Worm (Caenorhabditis elegans) whole organism, late embryonic: Measurements from ENCODE around the gene ztf-30.
A peak's percentile ranks its signal among the peaks of the same experiment; 100 is the strongest.

ENCODE experiments used
- F13H6.1 ChIP-seq: sonication (generic microtip); optimal IDR thresholded peaks from 2 replicates; lab custom pipeline; 2016; ENCODE audit warnings: missing genetic modification characterization, missing compliant biosample characterization
- K02D7.2 ChIP-seq: sonication (generic microtip); optimal IDR thresholded peaks from 2 replicates; lab custom pipeline; 2017; ENCODE audit warnings: mild to moderate bottlenecking, missing genetic modification characterization, missing compliant biosample characterization
- K09A11.1 ChIP-seq: sonication (generic microtip); optimal IDR thresholded peaks from 2 replicates; lab custom pipeline; 2017; ENCODE audit warnings: antibody characterized with exemption, mild to moderate bottlenecking, missing genetic modification characterization, missing compliant biosample characterization; ENCODE audit not compliant: insufficient read depth
- Y22D7AL.16 ChIP-seq: sonication (generic microtip); optimal IDR thresholded peaks from 2 replicates; lab custom pipeline; 2016; ENCODE audit warnings: missing genetic modification characterization, missing compliant biosample characterization
- ceh-22 ChIP-seq: sonication (generic microtip); optimal IDR thresholded peaks from 2 replicates; lab custom pipeline; 2017; ENCODE audit warnings: missing biosample characterization, missing genetic modification characterization
- ceh-34 ChIP-seq: sonication (generic microtip); optimal IDR thresholded peaks from 2 replicates; lab custom pipeline; 2016; ENCODE audit warnings: mild to moderate bottlenecking, missing genetic modification characterization, missing compliant biosample characterization
- ceh-48 ChIP-seq: sonication (generic microtip); optimal IDR thresholded peaks from 2 replicates; lab custom pipeline; 2016; ENCODE audit warnings: missing genetic modification characterization, inconsistent platforms, missing compliant biosample characterization
- ceh-6 ChIP-seq: fragments of 200-800 bp; sonication (Bioruptor generic); optimal IDR thresholded peaks from 2 replicates; lab custom pipeline; 2018; ENCODE audit warnings: mild to moderate bottlenecking, missing genetic modification characterization, missing compliant biosample characterization
- che-1 ChIP-seq: sonication (generic microtip); optimal IDR thresholded peaks from 2 replicates; lab custom pipeline; 2016; ENCODE audit warnings: mild to moderate bottlenecking, missing genetic modification characterization, missing compliant biosample characterization
- dve-1 ChIP-seq: sonication (generic microtip); optimal IDR thresholded peaks from 2 replicates; lab custom pipeline; 2017; ENCODE audit warnings: antibody characterized with exemption, mild to moderate bottlenecking, missing genetic modification characterization, missing compliant biosample characterization
- ets-4 ChIP-seq: sonication (generic microtip); optimal IDR thresholded peaks from 2 replicates; lab custom pipeline; 2016; ENCODE audit warnings: missing genetic modification characterization, missing compliant biosample characterization
- eyg-1 ChIP-seq: sonication (generic microtip); optimal IDR thresholded peaks from 2 replicates; lab custom pipeline; 2016; ENCODE audit warnings: missing genotype, missing genetic modification characterization, missing compliant biosample characterization
- fkh-10 ChIP-seq: fragments of 150-350 bp; optimal IDR thresholded peaks from 2 replicates; lab custom pipeline; 2014; ENCODE audit warnings: missing biosample characterization, missing genetic modification reagents, missing genetic modification characterization
- fkh-6 ChIP-seq: sonication (generic microtip); optimal IDR thresholded peaks from 2 replicates; lab custom pipeline; 2016; ENCODE audit warnings: missing genetic modification characterization, missing compliant biosample characterization
- hlh-13 ChIP-seq: fragments of 200-800 bp; sonication (Bioruptor generic); optimal IDR thresholded peaks from 2 replicates; lab custom pipeline; 2018; ENCODE audit warnings: mild to moderate bottlenecking, missing genetic modification characterization, missing compliant biosample characterization
- hlh-30 ChIP-seq: sonication (generic microtip); optimal IDR thresholded peaks from 2 replicates; lab custom pipeline; 2017; ENCODE audit warnings: antibody characterized with exemption, missing genetic modification characterization, missing compliant biosample characterization; ENCODE audit not compliant: insufficient read depth
- hlh-6 ChIP-seq: sonication (generic microtip); optimal IDR thresholded peaks from 2 replicates; lab custom pipeline; 2016; ENCODE audit warnings: missing genotype, missing genetic modification characterization, missing compliant biosample characterization
- hlh-8 ChIP-seq: sonication (generic microtip); optimal IDR thresholded peaks from 2 replicates; lab custom pipeline; 2016; ENCODE audit warnings: missing genotype, missing genetic modification characterization, missing compliant biosample characterization
- madf-2 ChIP-seq: sonication (generic microtip); optimal IDR thresholded peaks from 2 replicates; lab custom pipeline; 2017; ENCODE audit warnings: missing genetic modification characterization, missing compliant biosample characterization
- nfya-1 ChIP-seq: sonication (generic microtip); optimal IDR thresholded peaks from 2 replicates; lab custom pipeline; 2017; ENCODE audit warnings: missing genetic modification characterization, mild to moderate bottlenecking, missing compliant biosample characterization, antibody characterized with exemption, moderate library complexity
- nhr-11 ChIP-seq: fragments of 150-350 bp; optimal IDR thresholded peaks from 2 replicates; lab custom pipeline; 2014; ENCODE audit warnings: missing biosample characterization, missing genetic modification characterization
- nhr-232 ChIP-seq: sonication (generic microtip); optimal IDR thresholded peaks from 2 replicates; lab custom pipeline; 2016; ENCODE audit warnings: missing genetic modification characterization, missing compliant biosample characterization
- npax-4 ChIP-seq: sonication (generic microtip); optimal IDR thresholded peaks from 2 replicates; lab custom pipeline; 2016; ENCODE audit warnings: missing genetic modification characterization, missing compliant biosample characterization
- odd-2 ChIP-seq: sonication (generic microtip); optimal IDR thresholded peaks from 2 replicates; lab custom pipeline; 2017; ENCODE audit warnings: antibody characterized with exemption, mild to moderate bottlenecking, missing genetic modification characterization, missing compliant biosample characterization
- pha-2 ChIP-seq: sonication (generic microtip); optimal IDR thresholded peaks from 2 replicates; lab custom pipeline; 2017; ENCODE audit warnings: mild to moderate bottlenecking, missing genetic modification characterization, missing compliant biosample characterization
- pqm-1 ChIP-seq: sonication (generic microtip); optimal IDR thresholded peaks from 2 replicates; lab custom pipeline; 2016; ENCODE audit warnings: missing genetic modification characterization, missing compliant biosample characterization
- ref-2 ChIP-seq: sonication (generic microtip); optimal IDR thresholded peaks from 2 replicates; lab custom pipeline; 2016; ENCODE audit warnings: missing genetic modification characterization, missing compliant biosample characterization
- sox-2 ChIP-seq: fragments of 200-800 bp; sonication (Bioruptor generic); IDR thresholded peaks from 2 replicates; pipeline ENCODE4 v1.3.6; 2022; ENCODE audit warnings: missing genetic modification reagents, missing genetic modification characterization, missing compliant biosample characterization
- sox-4 ChIP-seq: sonication (generic microtip); optimal IDR thresholded peaks from 2 replicates; lab custom pipeline; 2017; ENCODE audit warnings: mild to moderate bottlenecking, missing genetic modification characterization, inconsistent platforms, missing compliant biosample characterization
- tbx-2 ChIP-seq: sonication (generic microtip); optimal IDR thresholded peaks from 2 replicates; lab custom pipeline; 2016; ENCODE audit warnings: missing genetic modification characterization, missing compliant biosample characterization
- unc-3 ChIP-seq, 2 experiments: fragments of 200-800 bp in 1 of 2; sonication (Bioruptor generic) in 1 of 2; sonication (generic microtip) in 1 of 2; conservative IDR thresholded peaks in 1 of 2; optimal IDR thresholded peaks in 1 of 2; 2 replicates each; pipeline versions ENCODE4 v1.3.6 to Lab custom; 2016 to 2022; ENCODE audit warnings: missing compliant biosample characterization in 2 of 2, missing genetic modification characterization in 2 of 2, missing genetic modification reagents in 1 of 2
- unc-42 ChIP-seq: sonication (generic microtip); optimal IDR thresholded peaks from 2 replicates; lab custom pipeline; 2016; ENCODE audit warnings: missing genotype, missing genetic modification characterization, missing compliant biosample characterization
- unc-55 ChIP-seq: sonication (generic microtip); optimal IDR thresholded peaks from 2 replicates; lab custom pipeline; 2017; ENCODE audit warnings: missing biosample characterization, missing genetic modification reagents, missing genetic modification characterization
- ztf-16 ChIP-seq: sonication (generic microtip); optimal IDR thresholded peaks from 2 replicates; lab custom pipeline; 2017; ENCODE audit warnings: missing genetic modification characterization, missing compliant biosample characterization

The ztf-30 gene

DNA sequence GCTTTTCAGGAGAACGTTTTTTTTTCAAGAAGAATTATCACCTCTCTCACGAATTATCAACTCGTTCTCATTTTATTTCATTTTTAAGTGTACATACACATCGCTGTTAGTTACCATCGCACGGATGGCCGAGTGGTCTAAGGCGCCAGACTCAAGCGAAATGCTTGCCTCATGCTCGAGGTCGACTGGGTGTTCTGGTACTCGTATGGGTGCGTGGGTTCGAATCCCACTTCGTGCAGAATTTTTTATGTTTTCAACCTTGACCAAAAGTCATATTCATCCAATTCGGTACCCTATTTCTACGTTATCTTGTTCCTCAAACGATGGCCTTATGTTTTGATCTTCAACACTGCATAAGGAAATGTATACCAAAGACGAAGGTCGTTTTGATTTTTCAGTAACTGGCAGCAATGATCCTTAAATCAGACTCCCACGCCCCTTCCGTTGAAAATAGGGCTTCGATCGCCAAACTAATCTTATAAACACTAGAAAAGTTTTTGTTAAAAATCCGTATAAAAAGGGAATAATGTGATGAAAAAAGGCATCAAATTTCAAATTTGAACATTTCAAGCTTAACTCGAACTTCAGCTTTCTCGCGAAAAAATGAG, 41.6 kb upstream of the ztf-30 start, which contains the start of gene fip-1:
Gene fip-1 (plus strand): TSS at position 558 of the 608 bp plus-strand sequence.
- TF ChIP-seq ceh-6 (GFP tag; lab: Kevin White, UChicago) (no peak), hlh-6 (no peak), tbx-2 (tag; lab: Kevin White, UChicago) (no peak), sox-4 (tag; lab: Kevin White, UChicago) (no peak), hlh-30 (tag; lab: Kevin White, UChicago) (no peak), madf-2 (tag; lab: Kevin White, UChicago) (no peak), K09A11.1 (tag; lab: Kevin White, UChicago) (no peak), ceh-34 (tag; lab: Kevin White, UChicago) (no peak)

DNA sequence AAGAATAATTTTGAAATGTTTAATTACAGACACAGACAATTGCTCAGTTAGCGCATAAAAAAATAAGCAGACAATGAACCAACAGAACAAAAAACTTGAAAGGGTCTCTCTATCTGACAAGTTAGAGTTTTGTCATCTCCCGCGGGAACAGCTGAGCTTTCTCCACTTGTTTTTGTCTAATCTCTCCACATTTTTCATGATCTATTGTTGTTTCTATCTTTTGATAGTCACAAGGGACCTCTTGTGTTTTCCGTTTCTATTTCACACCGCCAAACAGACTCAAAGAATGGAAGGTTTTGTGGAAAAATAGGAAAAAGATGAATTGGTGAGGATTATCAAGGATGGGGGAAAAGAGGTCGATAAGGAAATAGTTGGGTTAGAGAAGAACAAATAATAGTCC, 39.1 kb upstream of the ztf-30 start:
- TF ChIP-seq npax-4 (no peak), ceh-48 (tag; lab: Kevin White, UChicago) (no peak), dve-1 (tag; lab: Kevin White, UChicago) (no peak), hlh-30 (tag; lab: Kevin White, UChicago) (no peak), hlh-6 (no peak), nhr-232 (tag; lab: Kevin White, UChicago) (no peak), odd-2 (tag; lab: Kevin White, UChicago) (no peak), K02D7.2 (tag; lab: Kevin White, UChicago) (no peak), ceh-6 (GFP tag; lab: Kevin White, UChicago) (no peak), fkh-6 (no peak), unc-3 (GFP tag; conservative IDR thresholded peaks at IDR 0.05; lab: Robert Waterston, UW) (no peak), unc-3 (tag; optimal IDR thresholded peaks at IDR 0.05; lab: Kevin White, UChicago) (no peak), fkh-10 (no peak), ztf-16 (tag; lab: Kevin White, UChicago) (no peak), ref-2 (tag; lab: Kevin White, UChicago) (no peak), che-1 (tag; lab: Kevin White, UChicago) (no peak)
- TF ChIP-seq, all 69 proteins: peak for 0

DNA sequence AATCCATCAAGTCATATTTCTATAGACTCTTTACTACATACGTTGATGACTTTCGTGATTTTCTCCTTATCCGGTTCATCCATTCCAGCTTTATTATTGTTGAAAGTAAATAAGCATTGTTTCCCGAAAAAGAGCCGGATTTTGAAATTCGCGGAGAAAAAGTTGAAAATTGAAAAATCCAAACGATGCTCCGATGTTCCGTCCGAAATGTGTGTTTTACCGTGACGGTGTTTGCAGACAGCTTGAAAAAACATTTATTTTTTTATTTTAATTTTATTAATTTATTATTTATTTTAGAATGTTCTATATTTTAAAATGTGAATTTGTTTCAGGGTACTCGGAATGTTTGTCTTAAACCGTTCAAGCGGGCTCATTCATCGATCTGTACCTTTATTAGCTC, 33.2 kb upstream of the ztf-30 start, which contains the start of gene dnj-10:
Gene dnj-10 (plus strand): TSS at position 333 of the 400 bp plus-strand sequence.
- TF ChIP-seq hlh-13 (GFP tag; lab: Kevin White, UChicago) (no peak), nhr-11 (tag; lab: Kevin White, UChicago) (no peak), unc-42 (peak; percentile 6)

- TF ChIP-seq che-1 (tag; lab: Kevin White, UChicago) (no peak), unc-55 (GFP tag; lab: Kevin White, UChicago) (no peak), tbx-2 (tag; lab: Kevin White, UChicago) (no peak), ceh-22 (tag; lab: Kevin White, UChicago) (no peak), pha-2 (tag; lab: Kevin White, UChicago) (no peak)
These were observed 30.8 kb upstream of the ztf-30 start, which contains the start of the genes polk-1 and gpr-1 for ce11 chrIII:8628405-8628982. Gene polk-1, minus strand, starts transcription at chrIII:8628590. Gene gpr-1, plus strand, starts transcription at chrIII:8628932.

ce11 chrIII:8625125-8625524, 27.5 kb upstream of the ztf-30 start:
- TF ChIP-seq dve-1 (tag; lab: Kevin White, UChicago): no peak
- no peak for TF ChIP-seq nfya-1 (tag; lab: Kevin White, UChicago)
- no peak for TF ChIP-seq Y22D7AL.16 (tag; lab: Kevin White, UChicago)
- TF ChIP-seq sox-2 (GFP tag; lab: Robert Waterston, UW): no peak
- no peak for TF ChIP-seq ets-4 (tag; lab: Kevin White, UChicago)
- no peak for TF ChIP-seq hlh-13 (GFP tag; lab: Kevin White, UChicago)
- no peak for TF ChIP-seq F13H6.1 (tag; lab: Kevin White, UChicago)
- no peak for TF ChIP-seq nhr-232 (tag; lab: Kevin White, UChicago)
- no peak for TF ChIP-seq pqm-1 (tag; lab: Kevin White, UChicago)
- TF ChIP-seq eyg-1: no peak
- TF ChIP-seq hlh-8 (tag; lab: Kevin White, UChicago): no peak
- TF ChIP-seq, all 69 proteins: peak for 0
